Worm (Caenorhabditis elegans): ENCODE results near the gene K12H6.5.

DNA sequence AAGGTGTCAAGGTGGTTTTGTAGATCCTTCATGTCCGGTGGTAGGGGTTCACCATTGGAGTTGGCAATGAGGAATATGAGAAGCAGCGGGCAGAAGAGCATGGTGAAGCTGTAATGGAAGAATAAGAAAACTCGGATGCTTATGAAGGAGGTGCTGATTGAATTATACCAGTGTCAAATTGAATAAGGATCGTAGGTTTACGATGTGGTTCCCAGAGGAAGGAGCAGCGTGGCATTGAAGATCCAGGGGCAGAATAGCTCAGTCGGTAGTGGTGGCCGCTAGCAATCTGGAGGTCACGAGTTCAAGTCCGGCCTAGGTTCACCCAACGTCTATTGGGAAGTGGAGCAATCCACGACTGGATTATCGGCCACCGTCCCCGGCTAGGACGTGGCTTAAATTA, 15.6 kb upstream of the K12H6.5 start, which contains the start of gene Y110A2AL.6:
- TF ChIP-seq nhr-77 (tag; optimal IDR thresholded peaks at IDR 0.05) (no peak), snpc-4 (tag; optimal IDR thresholded peaks at IDR 0.05) (no peak), pha-4 (tag; optimal IDR thresholded peaks at IDR 0.05) (no peak), ceh-9 (tag; optimal IDR thresholded peaks at IDR 0.05) (no peak)
